Worm (Caenorhabditis elegans): ENCODE data around the gene algn-9.

DNA sequence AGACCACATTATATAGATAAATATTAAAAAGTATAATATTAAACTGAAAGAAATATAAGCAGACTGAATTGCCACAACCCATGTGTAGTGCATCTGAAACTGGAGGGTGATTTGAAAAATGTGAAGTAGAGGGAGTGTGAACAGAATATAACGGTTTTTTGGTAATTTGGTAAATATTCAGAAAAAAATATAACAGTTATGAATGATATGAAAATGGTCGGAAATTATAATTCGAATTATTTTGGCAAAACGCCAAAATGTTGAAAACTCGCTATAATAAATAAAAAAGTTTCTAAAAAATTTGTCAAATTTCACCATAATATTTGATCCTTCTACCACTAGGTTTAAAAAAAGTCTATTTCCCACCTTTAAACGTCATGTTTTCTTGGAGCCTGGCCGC, 18.0 kb downstream of the algn-9 start, which contains the start of gene srv-2:
- TF ChIP-seq ama-1 (optimal IDR thresholded peaks at IDR 0.05) (no peak), B0310.2 (tag; optimal IDR thresholded peaks at IDR 0.05) (no peak), sea-1 (GFP tag; conservative IDR thresholded peaks at IDR 0.05) (no peak), F13C5.2 (tag; optimal IDR thresholded peaks at IDR 0.05) (no peak), pes-1 (GFP tag; IDR thresholded peaks at IDR 0.05) (no peak), flt-1 (GFP tag; IDR thresholded peaks at IDR 0.05) (no peak), tbx-11 (GFP tag; IDR thresholded peaks at IDR 0.05) (no peak)

Measured in whole organism, early embryonic.